Fruit fly (Drosophila melanogaster) whole organism, pupa: ENCODE results near the gene CG11696.

Experiments
- CG32121 ChIP-seq: fragments of 200-800 bp; sonication (Bioruptor generic); IDR thresholded peaks from 2 replicates; pipeline ENCODE4 v1.3.6; 2022; ENCODE audit warnings: missing biosample characterization, missing genetic modification characterization
- D1 ChIP-seq: fragments of 200-800 bp; sonication (Bioruptor generic); optimal IDR thresholded peaks from 2 replicates; lab custom pipeline; 2018; ENCODE audit warnings: missing biosample characterization, mild to moderate bottlenecking, missing genetic modification characterization, moderate library complexity
- Snoo ChIP-seq: fragments of 200-800 bp; sonication (Bioruptor generic); optimal IDR thresholded peaks from 3 replicates; lab custom pipeline; 2017; ENCODE audit warnings: missing biosample characterization, mild to moderate bottlenecking, missing genetic modification characterization, inconsistent platforms

DNA sequence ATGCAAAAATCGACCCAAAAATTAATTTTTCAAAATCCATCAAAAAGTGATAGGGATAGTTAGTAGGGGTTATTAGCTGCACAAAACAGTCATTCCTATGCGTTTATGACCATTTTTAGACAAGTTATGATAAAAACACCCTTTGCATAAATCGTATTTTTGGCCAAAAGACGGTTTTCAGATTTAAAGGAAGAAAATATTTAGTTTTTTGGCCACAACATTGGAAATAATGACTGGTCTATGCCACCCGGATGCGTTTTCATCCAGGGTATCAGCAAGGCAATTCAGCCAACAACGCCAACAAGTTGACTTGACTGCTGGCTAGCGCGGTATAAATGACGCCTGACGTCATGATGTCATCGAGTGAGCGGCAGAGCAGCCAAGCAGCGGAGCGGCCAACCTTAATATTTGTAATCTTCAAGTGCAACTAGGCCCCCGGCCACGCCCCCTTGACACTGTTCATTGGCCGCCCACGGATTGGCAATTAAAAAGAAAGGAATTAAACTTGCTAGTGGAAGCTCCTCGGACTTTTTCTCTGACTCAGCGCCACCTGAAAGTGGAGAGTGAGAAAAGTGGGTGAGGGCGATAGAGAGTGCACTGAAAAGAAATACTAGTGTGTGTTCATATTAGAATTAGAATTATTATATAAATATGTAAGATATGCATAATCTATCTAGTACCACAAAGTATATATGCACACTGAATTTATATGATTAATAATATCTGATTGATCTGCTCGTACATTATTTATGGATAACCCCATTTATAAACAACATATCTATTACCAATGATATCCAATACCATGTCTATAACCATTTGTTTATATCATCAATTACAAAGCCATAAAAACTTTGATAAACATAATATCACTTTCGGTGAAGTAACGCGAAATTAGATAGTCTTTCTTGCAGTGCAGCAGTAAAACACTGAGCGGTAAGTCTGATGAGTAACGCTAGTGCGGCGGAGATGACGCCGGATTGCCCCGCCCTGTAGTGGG, 13.5 kb upstream of the CG11696 start:
- TF ChIP-seq D1 (tag; lab: Kevin White, UChicago), result no peak
- peak; percentile 72 for TF ChIP-seq CG32121
- peak; percentile 74 for TF ChIP-seq Snoo (tag; lab: Kevin White, UChicago)
